Worm (Caenorhabditis elegans): ENCODE measurements around the gene Y66D12A.6.
"Not testable (repeated sequence)": the region's sequence is repeated elsewhere in the genome, so short reads cannot be mapped to it uniquely, and the experiment has no call there.

DNA sequence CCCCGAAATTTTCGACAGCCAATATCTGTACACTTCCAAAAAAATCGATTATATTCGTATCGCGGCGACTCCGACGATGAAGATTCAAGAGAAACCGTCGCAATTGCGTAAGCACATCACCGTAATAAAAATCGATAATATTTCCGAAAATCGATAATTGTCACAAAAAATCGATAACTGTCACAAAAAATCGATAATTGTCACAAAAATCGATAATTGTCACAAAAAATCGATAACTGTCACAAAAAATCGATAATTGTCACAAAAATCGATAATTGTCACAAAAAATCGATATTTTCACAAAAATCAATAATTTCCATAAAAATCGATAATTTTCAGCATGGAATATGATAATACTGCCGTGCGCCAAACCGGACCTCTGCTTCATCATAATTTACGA is 33.1 kb upstream of the Y66D12A.6 start:
- TF ChIP-seq ztf-11 (tag; optimal IDR thresholded peaks at IDR 0.05); fkh-10 (GFP tag; optimal IDR thresholded peaks at IDR 0.05); hmg-11 (tag; optimal IDR thresholded peaks at IDR 0.05); egl-5 (tag; optimal IDR thresholded peaks at IDR 0.05); pha-4 (tag; optimal IDR thresholded peaks at IDR 0.05); ceh-16 (tag; optimal IDR thresholded peaks at IDR 0.05): not testable (repeated sequence)

Measured in whole organism, L3 larva.